Worm (Caenorhabditis elegans) whole organism, early embryonic: Measurements from ENCODE around the gene C35D10.7.

Experiments
- B0310.2 ChIP-seq: sonication (generic microtip); optimal IDR thresholded peaks from 2 replicates; lab custom pipeline; 2016; ENCODE audit warnings: mild to moderate bottlenecking, missing genetic modification characterization, missing compliant biosample characterization
- F13C5.2 ChIP-seq: sonication (generic microtip); optimal IDR thresholded peaks from 2 replicates; lab custom pipeline; 2017; ENCODE audit warnings: mild to moderate bottlenecking, missing genetic modification characterization, inconsistent platforms, missing compliant biosample characterization
- aly-1 ChIP-seq: sonication (generic microtip); optimal IDR thresholded peaks from 2 replicates; lab custom pipeline; 2016; ENCODE audit warnings: missing genetic modification characterization, missing compliant biosample characterization
- ama-1 ChIP-seq: fragments of 150-350 bp; optimal IDR thresholded peaks from 2 replicates; lab custom pipeline; 2014
- ceh-13 ChIP-seq: fragments of 200-800 bp; sonication (Bioruptor generic); optimal IDR thresholded peaks from 2 replicates; lab custom pipeline; 2018; ENCODE audit warnings: mild to moderate bottlenecking, missing genetic modification characterization, missing compliant biosample characterization
- ceh-36 ChIP-seq: sonication (generic microtip); optimal IDR thresholded peaks from 2 replicates; lab custom pipeline; 2016; ENCODE audit warnings: missing genetic modification characterization, inconsistent platforms, missing compliant biosample characterization
- ets-7 ChIP-seq: sonication (generic microtip); optimal IDR thresholded peaks from 2 replicates; lab custom pipeline; 2016; ENCODE audit warnings: missing genotype, missing genetic modification characterization, missing compliant biosample characterization
- flt-1 ChIP-seq: fragments of 200-800 bp; sonication (Bioruptor generic); IDR thresholded peaks from 2 replicates; pipeline ENCODE4 v1.3.6; 2022; ENCODE audit warnings: missing genetic modification characterization, missing compliant biosample characterization
- hmbx-1 ChIP-seq: sonication (generic microtip); optimal IDR thresholded peaks from 2 replicates; lab custom pipeline; 2016; ENCODE audit warnings: mild to moderate bottlenecking, missing genetic modification characterization, missing compliant biosample characterization
- hmg-4 ChIP-seq: fragments of 200-800 bp; sonication (Bioruptor generic); optimal IDR thresholded peaks from 2 replicates; lab custom pipeline; 2018; ENCODE audit warnings: mild to moderate bottlenecking, missing genetic modification characterization, missing compliant biosample characterization
- hnd-1 ChIP-seq: sonication (generic microtip); optimal IDR thresholded peaks from 2 replicates; lab custom pipeline; 2016; ENCODE audit warnings: missing genetic modification characterization, missing compliant biosample characterization
- pes-1 ChIP-seq: fragments of 200-800 bp; sonication (Bioruptor generic); IDR thresholded peaks from 2 replicates; pipeline ENCODE4 v1.3.6; 2022; ENCODE audit warnings: missing genetic modification reagents, missing genetic modification characterization, missing compliant biosample characterization
- scrt-1 ChIP-seq: fragments of 200-800 bp; sonication (Bioruptor generic); IDR thresholded peaks from 2 replicates; pipeline ENCODE4 v1.3.6; 2022; ENCODE audit warnings: missing genetic modification characterization, missing compliant biosample characterization
- sea-1 ChIP-seq: fragments of 200-800 bp; sonication (Bioruptor generic); conservative IDR thresholded peaks from 2 replicates; pipeline ENCODE4 v1.3.6; 2022; ENCODE audit warnings: missing genetic modification characterization, missing compliant biosample characterization
- tbx-11 ChIP-seq: fragments of 200-800 bp; sonication (Bioruptor generic); IDR thresholded peaks from 2 replicates; pipeline ENCODE4 v1.3.6; 2022; ENCODE audit warnings: missing genetic modification characterization, missing compliant biosample characterization
- tbx-37 ChIP-seq: fragments of 200-800 bp; sonication (Bioruptor generic); conservative IDR thresholded peaks from 2 replicates; pipeline ENCODE4 v1.3.6; 2022; ENCODE audit warnings: missing genetic modification reagents, missing genetic modification characterization, missing compliant biosample characterization
- tra-4 ChIP-seq: sonication (generic microtip); optimal IDR thresholded peaks from 2 replicates; lab custom pipeline; 2017; ENCODE audit warnings: missing genetic modification characterization, missing compliant biosample characterization

The C35D10.7 gene

ce11 chrIII:4856109-4856508 is at the start of gene C35D10.7:
Gene C35D10.7 (plus strand): TSS chrIII:4856193.
- TF ChIP-seq F13C5.2 (tag; lab: Kevin White, UChicago) = no peak
- no peak for TF ChIP-seq ceh-13 (GFP tag; lab: Kevin White, UChicago)
- no peak for TF ChIP-seq hnd-1 (tag; lab: Kevin White, UChicago)

- TF ChIP-seq tbx-11 (GFP tag; lab: Robert Waterston, UW) = no peak
Observed at ce11 chrIII:4806345-4806744, 49.6 kb upstream of the C35D10.7 start.

DNA sequence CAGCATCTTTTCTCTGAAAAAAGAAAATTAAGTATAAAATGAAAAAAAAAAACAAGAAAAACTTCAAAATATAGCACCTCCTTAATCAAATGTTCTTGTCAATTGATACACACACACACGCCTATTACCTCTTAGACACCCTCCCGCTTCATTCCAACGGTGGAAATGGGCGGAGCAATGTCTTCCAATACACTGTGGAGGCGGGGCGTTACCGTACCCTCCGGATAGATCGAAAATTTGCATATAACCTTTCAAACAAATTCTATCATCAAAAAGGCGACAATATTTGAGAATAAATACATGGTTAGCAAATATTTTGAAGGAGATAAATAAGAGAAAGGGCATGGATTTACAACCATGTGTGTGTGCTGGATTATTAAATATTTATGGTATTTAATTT is 47.9 kb upstream of the C35D10.7 start:
- TF ChIP-seq B0310.2 (no peak), ceh-36 (tag; lab: Kevin White, UChicago) (no peak), tra-4 (tag; lab: Kevin White, UChicago) (no peak), flt-1 (GFP tag; lab: Robert Waterston, UW) (no peak), hnd-1 (tag; lab: Kevin White, UChicago) (no peak), tbx-11 (GFP tag; lab: Robert Waterston, UW) (no peak), hmg-4 (GFP tag; lab: Kevin White, UChicago) (no peak), F13C5.2 (tag; lab: Kevin White, UChicago) (no peak), sea-1 (GFP tag; lab: Robert Waterston, UW) (no peak), pes-1 (GFP tag; lab: Robert Waterston, UW) (no peak), ceh-13 (GFP tag; lab: Kevin White, UChicago) (no peak), scrt-1 (no peak), ama-1 (lab: Kevin White, UChicago) (no peak), hmbx-1 (tag; lab: Kevin White, UChicago) (no peak), ets-7 (no peak), tbx-37 (GFP tag; lab: Robert Waterston, UW) (no peak), aly-1 (tag; lab: Kevin White, UChicago) (no peak)

ce11 chrIII:4809526-4810153 is 46.4 kb upstream of the C35D10.7 start, which contains the start of gene pal-1:
Gene pal-1 (minus strand): TSS chrIII:4809576.
- TF ChIP-seq tbx-37 (GFP tag; lab: Robert Waterston, UW) (no peak), sea-1 (GFP tag; lab: Robert Waterston, UW) (no peak), flt-1 (GFP tag; lab: Robert Waterston, UW) (no peak), ceh-36 (tag; lab: Kevin White, UChicago) (no peak), B0310.2 (no peak), ceh-13 (GFP tag; lab: Kevin White, UChicago) (no peak), aly-1 (tag; lab: Kevin White, UChicago) (no peak), hmbx-1 (tag; lab: Kevin White, UChicago) (no peak), F13C5.2 (tag; lab: Kevin White, UChicago) (no peak), ets-7 (no peak), hnd-1 (tag; lab: Kevin White, UChicago) (no peak), tbx-11 (GFP tag; lab: Robert Waterston, UW) (no peak), pes-1 (GFP tag; lab: Robert Waterston, UW) (no peak), scrt-1 (no peak), tra-4 (tag; lab: Kevin White, UChicago) (no peak), ama-1 (lab: Kevin White, UChicago) (no peak)

- TF ChIP-seq flt-1 (GFP tag; lab: Robert Waterston, UW) (no peak), hnd-1 (tag; lab: Kevin White, UChicago) (no peak), ceh-13 (GFP tag; lab: Kevin White, UChicago) (no peak), tbx-11 (GFP tag; lab: Robert Waterston, UW) (no peak), pes-1 (GFP tag; lab: Robert Waterston, UW) (no peak), hmg-4 (GFP tag; lab: Kevin White, UChicago) (no peak), sea-1 (GFP tag; lab: Robert Waterston, UW) (no peak), F13C5.2 (tag; lab: Kevin White, UChicago) (no peak), B0310.2 (no peak), tbx-37 (GFP tag; lab: Robert Waterston, UW) (no peak), hmbx-1 (tag; lab: Kevin White, UChicago) (no peak), aly-1 (tag; lab: Kevin White, UChicago) (no peak), scrt-1 (no peak), tra-4 (tag; lab: Kevin White, UChicago) (no peak)
Observed at ce11 chrIII:4811195-4811594, 44.8 kb upstream of the C35D10.7 start, which contains the start of gene C38D4.7. Gene C38D4.7 (minus strand): TSS chrIII:4811295.

ce11 chrIII:4814730-4815129 is 41.3 kb upstream of the C35D10.7 start, which contains the start of gene arl-6:
Gene arl-6 (minus strand): TSS chrIII:4814830.
- TF ChIP-seq sea-1 (GFP tag; lab: Robert Waterston, UW) (no peak), ets-7 (no peak), F13C5.2 (tag; lab: Kevin White, UChicago) (no peak), pes-1 (GFP tag; lab: Robert Waterston, UW) (no peak), ceh-36 (tag; lab: Kevin White, UChicago) (no peak), aly-1 (tag; lab: Kevin White, UChicago) (no peak)

DNA sequence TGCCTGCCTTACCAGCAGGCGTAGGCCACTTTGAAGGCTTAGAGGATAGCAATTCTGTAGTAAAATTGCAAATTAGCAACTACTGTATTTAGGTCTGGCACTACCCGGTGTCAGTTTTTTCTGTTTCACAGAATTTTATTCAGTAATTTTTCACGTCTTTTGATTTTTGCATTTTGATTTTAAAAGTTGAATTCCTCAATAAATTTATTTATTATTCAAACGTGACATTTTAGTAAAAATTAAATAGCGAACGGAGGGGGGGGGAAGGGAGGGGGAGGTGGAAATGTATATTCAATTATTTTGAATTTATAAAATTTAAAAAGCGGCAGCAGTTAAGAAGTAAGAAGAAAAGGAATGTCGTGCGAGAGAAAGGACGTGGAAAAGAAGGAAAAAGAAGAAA is 38.8 kb upstream of the C35D10.7 start, which contains the start of gene F26A1.4:
TSS of gene F26A1.4 (plus strand) at position 301 of the 400 bp plus-strand sequence.
- TF ChIP-seq flt-1 (GFP tag; lab: Robert Waterston, UW) (no peak), sea-1 (GFP tag; lab: Robert Waterston, UW) (no peak), tbx-11 (GFP tag; lab: Robert Waterston, UW) (no peak), ama-1 (lab: Kevin White, UChicago) (no peak), hmg-4 (GFP tag; lab: Kevin White, UChicago) (no peak), tra-4 (tag; lab: Kevin White, UChicago) (no peak), ceh-36 (tag; lab: Kevin White, UChicago) (no peak)
